Fruit fly (Drosophila melanogaster): ENCODE data around the gene Hakai.

The Hakai gene

dm6 chr2L:19579995-19580578 is 2.2 kb downstream of the Hakai start, which contains the start of gene Pmvk (continued):
- TF ChIP-seq CG8281 (tag; optimal IDR thresholded peaks at IDR 0.05) (no peak), Drgx (GFP tag; IDR thresholded peaks at IDR 0.05) (no peak), ttk (GFP tag; IDR thresholded peaks at IDR 0.05) (no peak), sens-2 (GFP tag; IDR thresholded peaks at IDR 0.05) (no peak), gem (tag; optimal IDR thresholded peaks at IDR 0.05) (no peak), CG17912 (GFP tag; optimal IDR thresholded peaks at IDR 0.05) (no peak), CG3838 (GFP tag; optimal IDR thresholded peaks at IDR 0.05) (no peak), dysf (GFP tag; IDR thresholded peaks at IDR 0.05) (no peak), Lhr (GFP tag; optimal IDR thresholded peaks at IDR 0.05) (no peak), mirr (GFP tag; optimal IDR thresholded peaks at IDR 0.05) (no peak), Ada2b (GFP tag; IDR thresholded peaks at IDR 0.05) (no peak), zf30C (GFP tag; optimal IDR thresholded peaks at IDR 0.05) (no peak), br (optimal IDR thresholded peaks at IDR 0.05) (no peak), CG16779 (GFP tag; IDR thresholded peaks at IDR 0.05) (no peak), CG9817 (tag; optimal IDR thresholded peaks at IDR 0.05) (no peak), CG11723 (GFP tag; optimal IDR thresholded peaks at IDR 0.05) (no peak), Rfx (GFP tag; IDR thresholded peaks at IDR 0.05) (no peak), CG3726 (GFP tag; IDR thresholded peaks at IDR 0.05) (no peak), CG17802 (tag; optimal IDR thresholded peaks at IDR 0.05) (no peak), vnd (GFP tag; IDR thresholded peaks at IDR 0.05; ENCODE audit: partially characterized antibody) (peak; percentile 91), CG6272 (GFP tag; IDR thresholded peaks at IDR 0.05) (no peak)

dm6 chr2L:19577187-19577765 is 5.0 kb downstream of the Hakai start, which contains the start of the genes spi and msb1l:
Gene spi (minus strand): TSS chr2L:19577315.
Gene msb1l (plus strand): TSS chr2L:19577701.
- peak; percentile 66 for TF ChIP-seq CG8290 (GFP tag; optimal IDR thresholded peaks at IDR 0.05)
- TF ChIP-seq CG8290 (tag; optimal IDR thresholded peaks at IDR 0.05): peak in 1 of 2 experiments; percentile 33
- peak; percentile 27 for TF ChIP-seq D19B (GFP tag; optimal IDR thresholded peaks at IDR 0.05)
- TF ChIP-seq Spps (tag; optimal IDR thresholded peaks at IDR 0.05): no peak
- TF ChIP-seq Med (GFP tag): peak; percentile 70
- TF ChIP-seq bsh (GFP tag; optimal IDR thresholded peaks at IDR 0.05): peak in 1 of 2 experiments; percentile 15
- TF ChIP-seq exex (tag; optimal IDR thresholded peaks at IDR 0.05): no peak
- TF ChIP-seq run (tag; optimal IDR thresholded peaks at IDR 0.05): no peak
- TF ChIP-seq peb (GFP tag; IDR thresholded peaks at IDR 0.05): 0 out of 2 replicates have a peak, but pooled peaks have one; percentile 7
- peak; percentile 87 for TF ChIP-seq Sry-β (GFP tag; optimal IDR thresholded peaks at IDR 0.05)
- TF ChIP-seq dati (GFP tag; IDR thresholded peaks at IDR 0.05): no peak
- no peak for TF ChIP-seq tup (GFP tag; optimal IDR thresholded peaks at IDR 0.05)
- TF ChIP-seq Doc3 (GFP tag; IDR thresholded peaks at IDR 0.05; ENCODE audit: partially characterized antibody): 0 out of 3 replicates have a peak, but pooled peaks have one; percentile 24
- TF ChIP-seq Aef1 (GFP tag; IDR thresholded peaks at IDR 0.05): peak; percentile 41; the same call in 2 of the 3 replicates
- TF ChIP-seq CG13296 (GFP tag; optimal IDR thresholded peaks at IDR 0.05): no peak
- TF ChIP-seq danr (GFP tag; IDR thresholded peaks at IDR 0.05): 0 out of 2 replicates have a peak, but pooled peaks have one; percentile 31
- peak; percentile 30 for TF ChIP-seq CG10543 (GFP tag; optimal IDR thresholded peaks at IDR 0.05)
- TF ChIP-seq ATbp (GFP tag; optimal IDR thresholded peaks at IDR 0.05): no peak
- TF ChIP-seq HmgZ (tag; optimal IDR thresholded peaks at IDR 0.05): peak; percentile 15
- no peak for TF ChIP-seq pum (GFP tag; optimal IDR thresholded peaks at IDR 0.05)
- TF ChIP-seq Hsf (GFP tag; optimal IDR thresholded peaks at IDR 0.05): no peak
- TF ChIP-seq ac (GFP tag; optimal IDR thresholded peaks at IDR 0.05): no peak
- TF ChIP-seq nerfin-2 (GFP tag; IDR thresholded peaks at IDR 0.05; ENCODE audit: partially characterized antibody): no peak
- peak; percentile 37 for TF ChIP-seq D19A (tag; optimal IDR thresholded peaks at IDR 0.05)
- TF ChIP-seq z (GFP tag; IDR thresholded peaks at IDR 0.05): no peak
- TF ChIP-seq CG4707 (GFP tag; optimal IDR thresholded peaks at IDR 0.05): no peak
- no peak; the same call in 1 of the 2 replicates for TF ChIP-seq Xrp1 (GFP tag; IDR thresholded peaks at IDR 0.05)
- no peak for TF ChIP-seq slp2 (GFP tag; optimal IDR thresholded peaks at IDR 0.05)
- TF ChIP-seq bbx (GFP tag; IDR thresholded peaks at IDR 0.05; ENCODE audit: partially characterized antibody): peak; percentile 10; the same call in 1 of the 2 replicates
- TF ChIP-seq CG3838 (GFP tag; optimal IDR thresholded peaks at IDR 0.05): no peak
- no peak for TF ChIP-seq CG11723 (GFP tag; optimal IDR thresholded peaks at IDR 0.05)

Data from whole organism, embryonic.